Worm (Caenorhabditis elegans) whole organism, mixed stage, embryonic: ENCODE data around the gene jmjd-1.2.

Experiments
- M03D4.4 ChIP-seq: sonication (generic microtip); optimal IDR thresholded peaks from 2 replicates; lab custom pipeline; 2017; ENCODE audit warnings: mild to moderate bottlenecking, missing genetic modification characterization, missing compliant biosample characterization
- bed-3 ChIP-seq: fragments of 200-800 bp; sonication (Bioruptor generic); optimal IDR thresholded peaks from 3 replicates; lab custom pipeline; 2018; ENCODE audit warnings: mild to moderate bottlenecking, missing genetic modification characterization, moderate library complexity, missing compliant biosample characterization
- blmp-1 ChIP-seq: fragments of 150-350 bp; optimal IDR thresholded peaks from 2 replicates; lab custom pipeline; 2014; ENCODE audit warnings: missing biosample characterization, missing genetic modification characterization
- ceh-39 ChIP-seq: fragments of 150-350 bp; optimal IDR thresholded peaks from 2 replicates; lab custom pipeline; 2014; ENCODE audit warnings: missing biosample characterization, missing genetic modification characterization
- ceh-43 ChIP-seq: fragments of 200-800 bp; sonication (Bioruptor generic); optimal IDR thresholded peaks from 2 replicates; lab custom pipeline; 2018; ENCODE audit warnings: mild to moderate bottlenecking, missing genetic modification characterization, moderate library complexity, missing compliant biosample characterization
- ceh-83 ChIP-seq: fragments of 200-800 bp; sonication (Bioruptor generic); optimal IDR thresholded peaks from 2 replicates; lab custom pipeline; 2018; ENCODE audit warnings: mild to moderate bottlenecking, missing genetic modification characterization, missing compliant biosample characterization
- ces-1 ChIP-seq: fragments of 150-350 bp; optimal IDR thresholded peaks from 2 replicates; lab custom pipeline; 2014; ENCODE audit warnings: missing biosample characterization, missing genetic modification reagents, missing genetic modification characterization
- cnd-1 ChIP-seq: fragments of 200-800 bp; sonication (Bioruptor generic); optimal IDR thresholded peaks from 2 replicates; lab custom pipeline; 2018; ENCODE audit warnings: mild to moderate bottlenecking, missing genetic modification characterization, missing compliant biosample characterization
- drap-1 ChIP-seq: fragments of 200-800 bp; sonication (Bioruptor generic); optimal IDR thresholded peaks from 3 replicates; lab custom pipeline; 2018; ENCODE audit warnings: mild to moderate bottlenecking, missing genetic modification characterization, missing compliant biosample characterization
- elt-1 ChIP-seq: sonication (generic microtip); optimal IDR thresholded peaks from 2 replicates; lab custom pipeline; 2017; ENCODE audit warnings: missing genetic modification characterization, mild to moderate bottlenecking, missing compliant biosample characterization, antibody characterized with exemption, moderate library complexity, borderline replicate concordance; ENCODE audit not compliant: insufficient read depth
- elt-3 ChIP-seq: fragments of 150-350 bp; optimal IDR thresholded peaks from 2 replicates; lab custom pipeline; 2014; ENCODE audit warnings: missing biosample characterization, missing genetic modification characterization
- ham-2 ChIP-seq: fragments of 200-800 bp; sonication (Bioruptor generic); optimal IDR thresholded peaks from 2 replicates; lab custom pipeline; 2018; ENCODE audit warnings: mild to moderate bottlenecking, missing genetic modification characterization, missing compliant biosample characterization
- hlh-1 ChIP-seq: fragments of 150-350 bp; optimal IDR thresholded peaks from 2 replicates; lab custom pipeline; 2014; ENCODE audit warnings: missing biosample characterization, missing genetic modification reagents, missing genetic modification characterization
- lin-13 ChIP-seq: fragments of 150-350 bp; optimal IDR thresholded peaks from 2 replicates; lab custom pipeline; 2014; ENCODE audit warnings: missing biosample characterization, missing genetic modification characterization
- lin-32 ChIP-seq: fragments of 200-800 bp; sonication (Bioruptor generic); optimal IDR thresholded peaks from 2 replicates; lab custom pipeline; 2018; ENCODE audit warnings: mild to moderate bottlenecking, missing genetic modification characterization, missing compliant biosample characterization
- lsy-2 ChIP-seq: fragments of 150-350 bp; optimal IDR thresholded peaks from 2 replicates; lab custom pipeline; 2014; ENCODE audit warnings: missing biosample characterization, missing genetic modification characterization
- mab-5 ChIP-seq: fragments of 150-350 bp; optimal IDR thresholded peaks from 2 replicates; lab custom pipeline; 2014; ENCODE audit warnings: missing biosample characterization, missing genetic modification characterization
- mls-2 ChIP-seq: sonication (generic microtip); optimal IDR thresholded peaks from 2 replicates; lab custom pipeline; 2016; ENCODE audit warnings: mild to moderate bottlenecking, missing genetic modification characterization, moderate library complexity, missing compliant biosample characterization
- nhr-12 ChIP-seq: fragments of 150-350 bp; optimal IDR thresholded peaks from 2 replicates; lab custom pipeline; 2014; ENCODE audit warnings: missing biosample characterization, missing genetic modification characterization
- nhr-2 ChIP-seq: fragments of 150-350 bp; optimal IDR thresholded peaks from 2 replicates; lab custom pipeline; 2014; ENCODE audit warnings: missing biosample characterization, missing genetic modification characterization
- pha-4 ChIP-seq: fragments of 150-350 bp; optimal IDR thresholded peaks from 2 replicates; lab custom pipeline; 2018; ENCODE audit warnings: missing biosample characterization, missing genetic modification reagents, missing genetic modification characterization
- sem-2 ChIP-seq: fragments of 200-800 bp; sonication (Bioruptor generic); optimal IDR thresholded peaks from 2 replicates; lab custom pipeline; 2018; ENCODE audit warnings: mild to moderate bottlenecking, missing genetic modification characterization, missing compliant biosample characterization
- snpc-4 ChIP-seq: fragments of 150-350 bp; optimal IDR thresholded peaks from 2 replicates; lab custom pipeline; 2014; ENCODE audit warnings: missing biosample characterization, missing genetic modification characterization
- sptf-1 ChIP-seq: sonication (generic microtip); optimal IDR thresholded peaks from 2 replicates; lab custom pipeline; 2017; ENCODE audit warnings: mild to moderate bottlenecking, missing genetic modification characterization, moderate library complexity, missing compliant biosample characterization
- tbx-8 ChIP-seq: fragments of 200-800 bp; sonication (Bioruptor generic); optimal IDR thresholded peaks from 2 replicates; lab custom pipeline; 2018; ENCODE audit warnings: mild to moderate bottlenecking, missing genetic modification characterization, moderate library complexity, missing compliant biosample characterization
- unc-120 ChIP-seq: sonication (generic microtip); optimal IDR thresholded peaks from 2 replicates; lab custom pipeline; 2017; ENCODE audit warnings: missing genetic modification characterization, missing compliant biosample characterization; ENCODE audit not compliant: poor library complexity, severe bottlenecking
- unc-39 ChIP-seq: fragments of 150-350 bp; optimal IDR thresholded peaks from 2 replicates; lab custom pipeline; 2014; ENCODE audit warnings: missing biosample characterization, missing genetic modification characterization
- unc-62 ChIP-seq: fragments of 150-350 bp; optimal IDR thresholded peaks from 2 replicates; lab custom pipeline; 2014; ENCODE audit warnings: missing biosample characterization, missing genetic modification reagents, missing genetic modification characterization
- zip-8 ChIP-seq: fragments of 150-350 bp; optimal IDR thresholded peaks from 2 replicates; lab custom pipeline; 2014; ENCODE audit warnings: missing biosample characterization, missing genetic modification characterization

jmjd-1.2 gene

DNA sequence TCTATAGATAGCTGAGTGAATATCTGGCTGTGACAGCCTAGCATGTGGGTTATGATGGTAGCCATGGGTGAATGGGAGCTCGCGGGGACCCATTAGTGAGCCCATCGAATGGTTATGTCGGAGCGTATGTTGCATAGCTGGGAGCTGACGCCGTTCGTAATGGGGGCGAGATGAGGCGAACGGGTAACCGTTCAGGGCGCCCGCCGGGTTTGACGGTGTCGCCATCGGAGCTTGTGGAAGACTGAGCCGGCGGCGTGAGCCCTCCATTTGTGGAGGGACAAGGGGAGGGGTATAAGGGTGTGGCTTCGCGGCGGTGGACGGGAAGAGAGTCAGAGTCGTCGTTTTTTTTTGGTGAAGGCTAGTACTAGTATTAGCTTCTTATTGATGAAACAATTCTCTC is 36.9 kb upstream of the jmjd-1.2 start:
- no peak for TF ChIP-seq hlh-1 (tag; lab: Kevin White, UChicago)
- no peak for TF ChIP-seq blmp-1 (tag; lab: Kevin White, UChicago)
- TF ChIP-seq mls-2, result no peak
- TF ChIP-seq ham-2, result no peak
- no peak for TF ChIP-seq ceh-39 (tag; lab: Kevin White, UChicago)
- TF ChIP-seq cnd-1 (tag; lab: Kevin White, UChicago), result no peak
- TF ChIP-seq unc-120 (tag; lab: Kevin White, UChicago), result no peak

- no peak for TF ChIP-seq ceh-83 (GFP tag; lab: Kevin White, UChicago)
- no peak for TF ChIP-seq bed-3 (GFP tag; lab: Kevin White, UChicago)
- TF ChIP-seq ham-2, result no peak
- TF ChIP-seq unc-120 (tag; lab: Kevin White, UChicago), result no peak
- no peak for TF ChIP-seq sptf-1
- TF ChIP-seq unc-39 (tag; lab: Kevin White, UChicago), result no peak
- no peak for TF ChIP-seq hlh-1 (tag; lab: Kevin White, UChicago)
- no peak for TF ChIP-seq tbx-8 (GFP tag; lab: Kevin White, UChicago)
- TF ChIP-seq lin-13 (tag; lab: Kevin White, UChicago), result no peak
- TF ChIP-seq mab-5 (tag; lab: Kevin White, UChicago), result no peak
- TF ChIP-seq drap-1 (GFP tag; lab: Kevin White, UChicago), result no peak
- no peak for TF ChIP-seq blmp-1 (tag; lab: Kevin White, UChicago)
- TF ChIP-seq ceh-43 (GFP tag; lab: Kevin White, UChicago), result no peak
Observed at ce11 chrIV:4633393-4633792, 27.4 kb upstream of the jmjd-1.2 start, which contains the start of gene R105.1. TSS of gene R105.1 (plus strand) at chrIV:4633693.

- TF ChIP-seq nhr-2 (tag; lab: Kevin White, UChicago) (no peak), elt-3 (tag; lab: Kevin White, UChicago) (no peak), sem-2 (GFP tag; lab: Kevin White, UChicago) (no peak), drap-1 (GFP tag; lab: Kevin White, UChicago) (no peak), unc-120 (tag; lab: Kevin White, UChicago) (no peak), ceh-43 (GFP tag; lab: Kevin White, UChicago) (no peak)
Observed at ce11 chrIV:4636001-4636400, 24.8 kb upstream of the jmjd-1.2 start, which contains the start of gene R105.5. TSS of gene R105.5 (plus strand) at chrIV:4636301.

DNA sequence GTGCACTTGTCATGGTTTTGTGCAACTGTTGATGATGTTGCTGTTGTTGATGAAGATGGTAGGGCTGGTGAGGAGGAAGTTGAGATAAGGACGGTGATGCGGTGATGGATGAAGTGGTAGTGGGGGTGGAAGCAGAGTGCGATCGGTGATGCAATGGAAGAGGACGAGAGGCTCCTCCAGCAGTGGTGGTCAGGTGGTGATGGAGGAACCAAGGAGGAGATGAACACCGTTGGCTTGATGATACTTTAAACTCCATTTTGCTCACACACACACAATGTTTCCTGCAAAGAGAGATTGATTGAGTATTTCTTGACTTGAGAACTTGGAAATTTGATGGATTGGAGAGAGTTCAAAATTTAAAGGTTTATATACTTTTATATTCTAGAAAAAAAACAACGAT is 23.0 kb upstream of the jmjd-1.2 start, which contains the start of gene F19C7.8:
TSS of gene F19C7.8 (minus strand) at position 256 of the 400 bp plus-strand sequence.
- TF ChIP-seq hlh-1 (tag; lab: Kevin White, UChicago) (peak; percentile 73), sem-2 (GFP tag; lab: Kevin White, UChicago) (no peak), zip-8 (tag; lab: Kevin White, UChicago) (no peak), nhr-12 (tag; lab: Kevin White, UChicago) (no peak), unc-120 (tag; lab: Kevin White, UChicago) (peak; percentile 22), M03D4.4 (tag; lab: Kevin White, UChicago) (no peak)
- TF ChIP-seq, all 35 proteins: peak for 2

DNA sequence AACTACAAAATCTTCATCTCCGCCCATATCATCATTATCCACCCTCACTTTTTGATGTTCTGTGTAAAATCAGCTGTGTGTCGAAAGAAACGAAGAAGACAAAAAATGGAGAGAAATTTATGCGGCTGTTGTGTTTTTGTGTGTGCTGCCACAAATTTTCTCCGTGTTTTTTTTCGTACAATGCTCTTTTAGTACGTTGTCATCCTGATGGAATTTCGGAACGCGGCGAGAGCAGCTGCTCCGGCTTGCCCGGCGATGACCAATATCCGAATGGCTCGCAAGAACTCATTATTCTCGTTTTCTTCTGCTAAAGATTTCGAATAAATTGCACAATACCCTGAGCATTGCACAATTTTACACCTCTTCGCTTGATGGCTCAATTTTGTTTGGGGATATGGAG is 21.4 kb upstream of the jmjd-1.2 start:
- TF ChIP-seq unc-120 (tag; lab: Kevin White, UChicago), result peak; percentile 74
- TF ChIP-seq tbx-8 (GFP tag; lab: Kevin White, UChicago), result no peak
- TF ChIP-seq ham-2, result no peak
- TF ChIP-seq unc-62 (GFP tag; lab: Kevin White, UChicago), result peak; percentile 18
- TF ChIP-seq sptf-1, result no peak
- TF ChIP-seq snpc-4 (tag; lab: Kevin White, UChicago), result no peak
- no peak for TF ChIP-seq ces-1 (GFP tag; lab: Kevin White, UChicago)
- no peak for TF ChIP-seq lin-32
- TF ChIP-seq ceh-39 (tag; lab: Kevin White, UChicago), result no peak
- no peak for TF ChIP-seq mab-5 (tag; lab: Kevin White, UChicago)
- TF ChIP-seq lin-13 (tag; lab: Kevin White, UChicago), result no peak
- TF ChIP-seq ceh-83 (GFP tag; lab: Kevin White, UChicago), result no peak
- TF ChIP-seq elt-3 (tag; lab: Kevin White, UChicago), result no peak
- peak; percentile 62 for TF ChIP-seq hlh-1 (tag; lab: Kevin White, UChicago)
- TF ChIP-seq bed-3 (GFP tag; lab: Kevin White, UChicago), result no peak
- no peak for TF ChIP-seq nhr-2 (tag; lab: Kevin White, UChicago)
- TF ChIP-seq lsy-2 (tag; lab: Kevin White, UChicago), result no peak
- TF ChIP-seq M03D4.4 (tag; lab: Kevin White, UChicago), result no peak
- TF ChIP-seq pha-4, result no peak
- TF ChIP-seq elt-1, result no peak
